Fruit fly (Drosophila melanogaster) whole organism, prepupa: Measurements from ENCODE around the gene Tpr2.
A peak's percentile ranks its signal among the peaks of the same experiment; 100 is the strongest.

ENCODE experiments used
- Blimp-1 ChIP-seq: fragments of 200-800 bp; sonication (Bioruptor generic); optimal IDR thresholded peaks from 3 replicates; lab custom pipeline; 2017; ENCODE audit warnings: missing biosample characterization, missing genetic modification characterization, mild to moderate bottlenecking, moderate library complexity, missing genetic modification reagents
- CG10631 ChIP-seq: fragments of 200-800 bp; sonication (Bioruptor generic); optimal IDR thresholded peaks from 2 replicates; lab custom pipeline; 2016; ENCODE audit warnings: missing biosample characterization, missing genetic modification characterization
- CG10669 ChIP-seq: fragments of 200-800 bp; sonication (Bioruptor generic); optimal IDR thresholded peaks from 3 replicates; lab custom pipeline; 2018; ENCODE audit warnings: missing biosample characterization, mild to moderate bottlenecking, missing genetic modification characterization, moderate library complexity
- CG11294 ChIP-seq: fragments of 200-800 bp; sonication (Bioruptor generic); IDR thresholded peaks from 2 replicates; pipeline ENCODE4 v1.3.6; 2022; ENCODE audit warnings: missing biosample characterization, missing genetic modification characterization
- CG11762 ChIP-seq: fragments of 200-800 bp; sonication (Bioruptor generic); optimal IDR thresholded peaks from 3 replicates; lab custom pipeline; 2016; ENCODE audit warnings: missing biosample characterization, missing genetic modification characterization; ENCODE audit not compliant: insufficient read depth
- CG11902 ChIP-seq: fragments of 200-800 bp; sonication (Bioruptor generic); optimal IDR thresholded peaks from 3 replicates; lab custom pipeline; 2016; ENCODE audit warnings: missing biosample characterization, missing genetic modification characterization
- CG15336 ChIP-seq: fragments of 200-800 bp; sonication (Bioruptor generic); IDR thresholded peaks from 2 replicates; pipeline ENCODE4 v1.3.6; 2022; ENCODE audit warnings: missing biosample characterization, missing genetic modification characterization
- CG1621 ChIP-seq: fragments of 200-800 bp; sonication (Bioruptor generic); optimal IDR thresholded peaks from 3 replicates; lab custom pipeline; 2018; ENCODE audit warnings: missing biosample characterization, mild to moderate bottlenecking, missing genetic modification characterization
- CG3032 ChIP-seq: fragments of 200-800 bp; optimal IDR thresholded peaks from 2 replicates; lab custom pipeline; 2019; ENCODE audit warnings: missing biosample characterization, mild to moderate bottlenecking, missing genetic modification characterization, moderate library complexity
- CG31627 ChIP-seq: fragments of 200-800 bp; sonication (Bioruptor generic); optimal IDR thresholded peaks from 3 replicates; lab custom pipeline; 2016; ENCODE audit warnings: missing biosample characterization, missing genetic modification characterization
- CG32006 ChIP-seq: fragments of 200-800 bp; sonication (Bioruptor generic); optimal IDR thresholded peaks from 3 replicates; lab custom pipeline; 2017; ENCODE audit warnings: missing biosample characterization, mild to moderate bottlenecking, missing genetic modification characterization
- CG34406 ChIP-seq: fragments of 200-800 bp; sonication (Bioruptor generic); optimal IDR thresholded peaks from 3 replicates; lab custom pipeline; 2016; ENCODE audit warnings: missing biosample characterization, missing genetic modification characterization
- CG4318 ChIP-seq: fragments of 200-800 bp; sonication (Bioruptor generic); optimal IDR thresholded peaks from 3 replicates; lab custom pipeline; 2017; ENCODE audit warnings: missing biosample characterization, mild to moderate bottlenecking, missing genetic modification characterization
- CG6163 ChIP-seq: fragments of 200-800 bp; sonication (Bioruptor generic); IDR thresholded peaks from 3 replicates; pipeline ENCODE4 v1.3.6; 2022; ENCODE audit warnings: missing biosample characterization, missing genetic modification characterization
- CG6276 ChIP-seq: fragments of 200-800 bp; sonication (Bioruptor generic); optimal IDR thresholded peaks from 2 replicates; lab custom pipeline; 2017; ENCODE audit warnings: missing biosample characterization, mild to moderate bottlenecking, missing genetic modification characterization
- CG6808 ChIP-seq: fragments of 200-800 bp; sonication (Bioruptor generic); optimal IDR thresholded peaks from 3 replicates; lab custom pipeline; 2017; ENCODE audit warnings: missing biosample characterization, missing genetic modification characterization, mild to moderate bottlenecking, moderate library complexity, missing genetic modification reagents
- CG6854 ChIP-seq: fragments of 200-800 bp; sonication (Bioruptor generic); optimal IDR thresholded peaks from 2 replicates; lab custom pipeline; 2017; ENCODE audit warnings: missing biosample characterization, mild to moderate bottlenecking, missing genetic modification characterization
- CG7368 ChIP-seq: fragments of 200-800 bp; sonication (Bioruptor generic); optimal IDR thresholded peaks from 3 replicates; lab custom pipeline; 2016; ENCODE audit warnings: missing biosample characterization, missing genetic modification characterization
- CG8319 ChIP-seq: fragments of 200-800 bp; sonication (Bioruptor generic); optimal IDR thresholded peaks from 3 replicates; lab custom pipeline; 2016; ENCODE audit warnings: missing biosample characterization, missing genetic modification characterization
- CG8632 ChIP-seq: fragments of 200-800 bp; sonication (Bioruptor generic); optimal IDR thresholded peaks from 3 replicates; lab custom pipeline; 2016; ENCODE audit warnings: missing biosample characterization, missing genetic modification characterization
- CG9139 ChIP-seq: fragments of 200-800 bp; sonication (Bioruptor generic); optimal IDR thresholded peaks from 3 replicates; lab custom pipeline; 2017; ENCODE audit warnings: missing biosample characterization, mild to moderate bottlenecking, missing genetic modification characterization
- Eip75B ChIP-seq: fragments of 200-800 bp; sonication (Bioruptor generic); optimal IDR thresholded peaks from 3 replicates; lab custom pipeline; 2016; ENCODE audit warnings: missing biosample characterization, missing genetic modification characterization
- Eip78C ChIP-seq: fragments of 200-800 bp; sonication (Bioruptor generic); peaks from one replicate; lab custom pipeline; 2016; ENCODE audit warnings: missing biosample characterization, missing genetic modification characterization
- Gug ChIP-seq: fragments of 200-800 bp; sonication (Bioruptor generic); IDR thresholded peaks from 2 replicates; pipeline ENCODE4 v1.3.6; 2022; ENCODE audit warnings: missing biosample characterization, missing genetic modification characterization
- Hr38 ChIP-seq: sonication (Bioruptor generic); optimal IDR thresholded peaks from 2 replicates; lab custom pipeline; 2016; ENCODE audit warnings: missing biosample characterization, missing genetic modification characterization
- Hr4 ChIP-seq: fragments of 200-800 bp; sonication (Bioruptor generic); optimal IDR thresholded peaks from 3 replicates; lab custom pipeline; 2016; ENCODE audit warnings: missing biosample characterization, missing genetic modification characterization
- Lpt ChIP-seq: fragments of 200-800 bp; sonication (Bioruptor generic); optimal IDR thresholded peaks from 3 replicates; lab custom pipeline; 2016; ENCODE audit warnings: missing biosample characterization, missing genetic modification characterization
- OdsH ChIP-seq: fragments of 200-800 bp; sonication (Bioruptor generic); optimal IDR thresholded peaks from 3 replicates; lab custom pipeline; 2016; ENCODE audit warnings: missing biosample characterization, missing genetic modification characterization
- Smox ChIP-seq: fragments of 200-800 bp; sonication (Bioruptor generic); optimal IDR thresholded peaks from 3 replicates; lab custom pipeline; 2016; ENCODE audit warnings: missing biosample characterization, missing genetic modification characterization
- Sox102F ChIP-seq: fragments of 200-800 bp; sonication (Bioruptor generic); optimal IDR thresholded peaks from 2 replicates; lab custom pipeline; 2016; ENCODE audit warnings: missing biosample characterization, mild to moderate bottlenecking, missing genetic modification characterization
- Sox15 ChIP-seq: fragments of 200-800 bp; sonication (Bioruptor generic); optimal IDR thresholded peaks from 3 replicates; lab custom pipeline; 2016; ENCODE audit warnings: missing biosample characterization, missing genetic modification characterization
- achi ChIP-seq: fragments of 200-800 bp; sonication (Bioruptor generic); optimal IDR thresholded peaks from 3 replicates; lab custom pipeline; 2016; ENCODE audit warnings: missing biosample characterization, missing genetic modification characterization
- acj6 ChIP-seq: fragments of 200-800 bp; sonication (Bioruptor generic); optimal IDR thresholded peaks from 3 replicates; lab custom pipeline; 2016; ENCODE audit warnings: missing biosample characterization, missing genetic modification characterization
- dsx ChIP-seq: fragments of 200-800 bp; optimal IDR thresholded peaks from 3 replicates; lab custom pipeline; 2019; ENCODE audit warnings: missing biosample characterization, mild to moderate bottlenecking, missing genetic modification characterization, moderate library complexity; ENCODE audit not compliant: poor library complexity, severe bottlenecking
- eg ChIP-seq: fragments of 200-800 bp; sonication (Bioruptor generic); IDR thresholded peaks from 3 replicates; pipeline ENCODE4 v1.3.6; 2022; ENCODE audit warnings: missing biosample characterization, missing genetic modification characterization
- esn ChIP-seq: fragments of 200-800 bp; sonication (Bioruptor generic); optimal IDR thresholded peaks from 2 replicates; lab custom pipeline; 2016; ENCODE audit warnings: missing biosample characterization, mild to moderate bottlenecking, missing genetic modification characterization, moderate library complexity
- fd85E ChIP-seq: fragments of 200-800 bp; sonication (Bioruptor generic); optimal IDR thresholded peaks from 3 replicates; lab custom pipeline; 2016; ENCODE audit warnings: missing biosample characterization, missing genetic modification characterization
- lz ChIP-seq: fragments of 200-800 bp; sonication (Bioruptor generic); optimal IDR thresholded peaks from 3 replicates; lab custom pipeline; 2016; ENCODE audit warnings: missing biosample characterization, missing genetic modification characterization
- net ChIP-seq: fragments of 200-800 bp; sonication (Bioruptor generic); optimal IDR thresholded peaks from 3 replicates; lab custom pipeline; 2016; ENCODE audit warnings: missing biosample characterization, missing genetic modification characterization
- pdm3 ChIP-seq: fragments of 200-800 bp; sonication (Bioruptor generic); optimal IDR thresholded peaks from 3 replicates; lab custom pipeline; 2016; ENCODE audit warnings: missing biosample characterization, missing genetic modification characterization
- salr ChIP-seq, 2 experiments: fragments of 200-800 bp; sonication (Bioruptor generic); optimal IDR thresholded peaks; 3 replicates each; lab custom pipeline; 2016 to 2018; ENCODE audit warnings: missing biosample characterization in 2 of 2, missing genetic modification characterization in 2 of 2, mild to moderate bottlenecking in 1 of 2
- spab ChIP-seq: fragments of 200-800 bp; sonication (Bioruptor generic); optimal IDR thresholded peaks from 2 replicates; lab custom pipeline; 2017; ENCODE audit warnings: missing biosample characterization, mild to moderate bottlenecking, missing genetic modification characterization, missing genetic modification reagents
- svp ChIP-seq: fragments of 200-800 bp; sonication (Bioruptor generic); peaks from one replicate; lab custom pipeline; 2016; ENCODE audit warnings: missing biosample characterization, missing genetic modification characterization

Gene Tpr2

dm6 chr2L:16521345-16522285 is 30.3 kb downstream of the Tpr2 start (continued):
- TF ChIP-seq Hr38 (GFP tag; lab: Kevin White, UChicago) = no peak
- TF ChIP-seq Lpt (GFP tag; lab: Kevin White, UChicago) = peak; percentile 84
- TF ChIP-seq achi (GFP tag; lab: Kevin White, UChicago) = peak; percentile 36
- TF ChIP-seq Eip75B (GFP tag; lab: Kevin White, UChicago) = peak; percentile 56
- peak; percentile 50 for TF ChIP-seq fd85E (GFP tag; lab: Kevin White, UChicago)
- peak; percentile 84 for TF ChIP-seq CG1621 (tag; lab: Kevin White, UChicago)
- peak; percentile 37 for TF ChIP-seq Sox102F
- TF ChIP-seq CG10669 (GFP tag; lab: Kevin White, UChicago) = peak; percentile 57
- TF ChIP-seq CG32006 = peak; percentile 79
- peak; percentile 17 for TF ChIP-seq Blimp-1 (GFP tag; lab: Kevin White, UChicago)
- no peak for TF ChIP-seq CG11762 (GFP tag; lab: Kevin White, UChicago)
- TF ChIP-seq CG4318 (GFP tag; lab: Kevin White, UChicago) = peak; percentile 66
- TF ChIP-seq CG6276 (GFP tag; lab: Kevin White, UChicago) = peak; percentile 32
- peak; percentile 83 for TF ChIP-seq CG6854 (GFP tag; lab: Kevin White, UChicago)
- peak; percentile 29 for TF ChIP-seq CG8319 (GFP tag; lab: Kevin White, UChicago)
- peak; percentile 57 for TF ChIP-seq net (GFP tag; lab: Kevin White, UChicago)
- no peak for TF ChIP-seq Smox (GFP tag; lab: Kevin White, UChicago)
- TF ChIP-seq eg (GFP tag; lab: Robert Waterston, UW) = peak; percentile 76; the same call in 2 of the 3 replicates
- peak; percentile 65 for TF ChIP-seq spab (GFP tag; lab: Kevin White, UChicago)
- TF ChIP-seq CG8632 (GFP tag; lab: Kevin White, UChicago) = peak; percentile 52
- TF ChIP-seq esn (GFP tag; lab: Kevin White, UChicago) = peak; percentile 11
- TF ChIP-seq dsx (GFP tag; lab: Kevin White, UChicago) = peak; percentile 43
- no peak for TF ChIP-seq CG11902 (GFP tag; lab: Kevin White, UChicago)
- peak; percentile 73 for TF ChIP-seq CG9139 (GFP tag; lab: Kevin White, UChicago)
- peak; percentile 62 for TF ChIP-seq Hr4 (GFP tag; lab: Kevin White, UChicago)
- no peak for TF ChIP-seq CG31627 (GFP tag; lab: Kevin White, UChicago)
- peak; percentile 78 for TF ChIP-seq CG6808
- TF ChIP-seq acj6 = no peak
- peak; percentile 21 for TF ChIP-seq CG3032
- TF ChIP-seq Sox15 (GFP tag; lab: Kevin White, UChicago) = no peak
- peak; percentile 8 for TF ChIP-seq OdsH
- TF ChIP-seq Eip78C (GFP tag; lab: Kevin White, UChicago) = peak; percentile 49
- TF ChIP-seq pdm3 (GFP tag; lab: Kevin White, UChicago) = no peak

DNA sequence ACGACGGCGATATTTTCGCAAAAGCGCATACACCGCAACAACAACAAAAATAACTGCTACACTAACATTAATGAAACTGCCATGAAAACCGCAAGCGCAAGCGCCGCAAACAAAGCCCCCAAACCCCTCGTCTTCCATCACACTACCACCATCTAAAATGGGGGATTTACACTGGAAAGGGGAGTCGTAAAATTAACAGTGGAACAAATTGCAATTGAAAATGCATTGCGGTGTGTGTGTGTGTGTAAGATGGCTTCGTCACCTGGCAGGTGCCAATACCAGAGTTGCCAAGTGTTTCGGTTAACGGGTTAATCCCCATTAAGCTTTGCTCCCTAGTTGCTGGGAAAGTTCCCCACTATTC is 30.9 kb downstream of the Tpr2 start:
- TF ChIP-seq CG11294 (GFP tag; lab: Robert Waterston, UW) = peak; percentile 6; the same call in 1 of the 2 replicates
- no peak for TF ChIP-seq CG34406
- no peak for TF ChIP-seq CG6854 (GFP tag; lab: Kevin White, UChicago)
- peak; percentile 52 for TF ChIP-seq CG6163
- TF ChIP-seq achi (GFP tag; lab: Kevin White, UChicago) = no peak
- TF ChIP-seq eg (GFP tag; lab: Robert Waterston, UW) = peak; percentile 47; the same call in 1 of the 3 replicates

DNA sequence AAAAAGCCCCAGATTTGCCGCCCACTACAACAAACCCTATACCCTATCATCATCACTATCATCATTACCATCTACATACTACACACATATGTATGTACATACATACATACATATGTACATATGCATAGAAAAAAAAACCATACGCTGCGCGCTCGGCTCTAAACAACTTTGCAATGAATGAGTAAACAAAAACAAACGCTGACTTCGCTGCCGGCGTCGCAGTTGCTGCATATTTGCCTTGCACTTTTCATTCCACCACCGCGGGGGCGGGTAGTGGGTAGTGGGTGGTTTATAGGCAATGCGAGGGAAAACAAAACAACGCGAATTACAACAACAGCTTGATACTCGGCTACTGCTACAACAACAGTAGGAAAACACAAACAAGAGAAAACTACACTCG is 31.8 kb downstream of the Tpr2 start:
- TF ChIP-seq Eip78C (GFP tag; lab: Kevin White, UChicago) (no peak), acj6 (no peak), net (GFP tag; lab: Kevin White, UChicago) (peak; percentile 33), CG4318 (GFP tag; lab: Kevin White, UChicago) (no peak), CG7368 (no peak), CG11762 (GFP tag; lab: Kevin White, UChicago) (no peak), Sox102F (no peak), eg (GFP tag; lab: Robert Waterston, UW) (peak; percentile 79), Hr4 (GFP tag; lab: Kevin White, UChicago) (peak; percentile 24), CG11902 (GFP tag; lab: Kevin White, UChicago) (no peak), CG6808 (peak; percentile 47), CG15336 (GFP tag; lab: Robert Waterston, UW) (0 out of 2 replicates have a peak, but pooled peaks have one; percentile 25), Sox15 (GFP tag; lab: Kevin White, UChicago) (no peak), salr (GFP tag; optimal IDR thresholded peaks at IDR 0.05; lab: Kevin White, UChicago) (peak in 1 of 2 experiments; percentile 43), pdm3 (GFP tag; lab: Kevin White, UChicago) (no peak), achi (GFP tag; lab: Kevin White, UChicago) (no peak), CG31627 (GFP tag; lab: Kevin White, UChicago) (no peak), lz (GFP tag; lab: Kevin White, UChicago) (no peak), CG6163 (peak; percentile 72), svp (GFP tag; lab: Kevin White, UChicago) (no peak), Gug (no peak), Blimp-1 (GFP tag; lab: Kevin White, UChicago) (no peak), fd85E (GFP tag; lab: Kevin White, UChicago) (no peak), dsx (GFP tag; lab: Kevin White, UChicago) (no peak), CG10631 (GFP tag; lab: Kevin White, UChicago) (no peak)
